Worm (Caenorhabditis elegans) whole organism, mixed stage, embryonic: ENCODE results near the gene C27C12.3.

Experiments
- M03D4.4 ChIP-seq: sonication (generic microtip); optimal IDR thresholded peaks from 2 replicates; lab custom pipeline; 2017; ENCODE audit warnings: mild to moderate bottlenecking, missing genetic modification characterization, missing compliant biosample characterization
- bed-3 ChIP-seq: fragments of 200-800 bp; sonication (Bioruptor generic); optimal IDR thresholded peaks from 3 replicates; lab custom pipeline; 2018; ENCODE audit warnings: mild to moderate bottlenecking, missing genetic modification characterization, moderate library complexity, missing compliant biosample characterization
- blmp-1 ChIP-seq: fragments of 150-350 bp; optimal IDR thresholded peaks from 2 replicates; lab custom pipeline; 2014; ENCODE audit warnings: missing biosample characterization, missing genetic modification characterization
- ceh-39 ChIP-seq: fragments of 150-350 bp; optimal IDR thresholded peaks from 2 replicates; lab custom pipeline; 2014; ENCODE audit warnings: missing biosample characterization, missing genetic modification characterization
- ceh-43 ChIP-seq: fragments of 200-800 bp; sonication (Bioruptor generic); optimal IDR thresholded peaks from 2 replicates; lab custom pipeline; 2018; ENCODE audit warnings: mild to moderate bottlenecking, missing genetic modification characterization, moderate library complexity, missing compliant biosample characterization
- ceh-83 ChIP-seq: fragments of 200-800 bp; sonication (Bioruptor generic); optimal IDR thresholded peaks from 2 replicates; lab custom pipeline; 2018; ENCODE audit warnings: mild to moderate bottlenecking, missing genetic modification characterization, missing compliant biosample characterization
- ces-1 ChIP-seq: fragments of 150-350 bp; optimal IDR thresholded peaks from 2 replicates; lab custom pipeline; 2014; ENCODE audit warnings: missing biosample characterization, missing genetic modification reagents, missing genetic modification characterization
- cnd-1 ChIP-seq: fragments of 200-800 bp; sonication (Bioruptor generic); optimal IDR thresholded peaks from 2 replicates; lab custom pipeline; 2018; ENCODE audit warnings: mild to moderate bottlenecking, missing genetic modification characterization, missing compliant biosample characterization
- drap-1 ChIP-seq: fragments of 200-800 bp; sonication (Bioruptor generic); optimal IDR thresholded peaks from 3 replicates; lab custom pipeline; 2018; ENCODE audit warnings: mild to moderate bottlenecking, missing genetic modification characterization, missing compliant biosample characterization
- elt-1 ChIP-seq: sonication (generic microtip); optimal IDR thresholded peaks from 2 replicates; lab custom pipeline; 2017; ENCODE audit warnings: missing genetic modification characterization, mild to moderate bottlenecking, missing compliant biosample characterization, antibody characterized with exemption, moderate library complexity, borderline replicate concordance; ENCODE audit not compliant: insufficient read depth
- elt-3 ChIP-seq: fragments of 150-350 bp; optimal IDR thresholded peaks from 2 replicates; lab custom pipeline; 2014; ENCODE audit warnings: missing biosample characterization, missing genetic modification characterization
- flh-1 ChIP-seq: fragments of 200-800 bp; sonication (Bioruptor generic); optimal IDR thresholded peaks from 2 replicates; lab custom pipeline; 2018; ENCODE audit warnings: mild to moderate bottlenecking, missing genetic modification characterization, moderate library complexity, missing compliant biosample characterization
- ham-2 ChIP-seq: fragments of 200-800 bp; sonication (Bioruptor generic); optimal IDR thresholded peaks from 2 replicates; lab custom pipeline; 2018; ENCODE audit warnings: mild to moderate bottlenecking, missing genetic modification characterization, missing compliant biosample characterization
- hlh-1 ChIP-seq: fragments of 150-350 bp; optimal IDR thresholded peaks from 2 replicates; lab custom pipeline; 2014; ENCODE audit warnings: missing biosample characterization, missing genetic modification reagents, missing genetic modification characterization
- lin-13 ChIP-seq: fragments of 150-350 bp; optimal IDR thresholded peaks from 2 replicates; lab custom pipeline; 2014; ENCODE audit warnings: missing biosample characterization, missing genetic modification characterization
- lin-32 ChIP-seq: fragments of 200-800 bp; sonication (Bioruptor generic); optimal IDR thresholded peaks from 2 replicates; lab custom pipeline; 2018; ENCODE audit warnings: mild to moderate bottlenecking, missing genetic modification characterization, missing compliant biosample characterization
- lsy-2 ChIP-seq: fragments of 150-350 bp; optimal IDR thresholded peaks from 2 replicates; lab custom pipeline; 2014; ENCODE audit warnings: missing biosample characterization, missing genetic modification characterization
- mab-5 ChIP-seq: fragments of 150-350 bp; optimal IDR thresholded peaks from 2 replicates; lab custom pipeline; 2014; ENCODE audit warnings: missing biosample characterization, missing genetic modification characterization
- mls-2 ChIP-seq: sonication (generic microtip); optimal IDR thresholded peaks from 2 replicates; lab custom pipeline; 2016; ENCODE audit warnings: mild to moderate bottlenecking, missing genetic modification characterization, moderate library complexity, missing compliant biosample characterization
- nhr-12 ChIP-seq: fragments of 150-350 bp; optimal IDR thresholded peaks from 2 replicates; lab custom pipeline; 2014; ENCODE audit warnings: missing biosample characterization, missing genetic modification characterization
- nhr-237 ChIP-seq: fragments of 150-350 bp; optimal IDR thresholded peaks from 2 replicates; lab custom pipeline; 2014; ENCODE audit warnings: missing biosample characterization, missing genetic modification characterization
- pha-4 ChIP-seq: fragments of 150-350 bp; optimal IDR thresholded peaks from 2 replicates; lab custom pipeline; 2018; ENCODE audit warnings: missing biosample characterization, missing genetic modification reagents, missing genetic modification characterization
- sem-2 ChIP-seq: fragments of 200-800 bp; sonication (Bioruptor generic); optimal IDR thresholded peaks from 2 replicates; lab custom pipeline; 2018; ENCODE audit warnings: mild to moderate bottlenecking, missing genetic modification characterization, missing compliant biosample characterization
- snpc-4 ChIP-seq: fragments of 150-350 bp; optimal IDR thresholded peaks from 2 replicates; lab custom pipeline; 2014; ENCODE audit warnings: missing biosample characterization, missing genetic modification characterization
- sptf-1 ChIP-seq: sonication (generic microtip); optimal IDR thresholded peaks from 2 replicates; lab custom pipeline; 2017; ENCODE audit warnings: mild to moderate bottlenecking, missing genetic modification characterization, moderate library complexity, missing compliant biosample characterization
- unc-120 ChIP-seq: sonication (generic microtip); optimal IDR thresholded peaks from 2 replicates; lab custom pipeline; 2017; ENCODE audit warnings: missing genetic modification characterization, missing compliant biosample characterization; ENCODE audit not compliant: poor library complexity, severe bottlenecking
- unc-39 ChIP-seq: fragments of 150-350 bp; optimal IDR thresholded peaks from 2 replicates; lab custom pipeline; 2014; ENCODE audit warnings: missing biosample characterization, missing genetic modification characterization
- unc-62 ChIP-seq: fragments of 150-350 bp; optimal IDR thresholded peaks from 2 replicates; lab custom pipeline; 2014; ENCODE audit warnings: missing biosample characterization, missing genetic modification reagents, missing genetic modification characterization

The C27C12.3 gene

ce11 chrX:14877691-14878090 lies 12.0 kb upstream of the C27C12.3 start:
- no peak for TF ChIP-seq hlh-1 (tag; lab: Kevin White, UChicago)
- TF ChIP-seq elt-3 (tag; lab: Kevin White, UChicago): no peak
- TF ChIP-seq ceh-83 (GFP tag; lab: Kevin White, UChicago): peak; percentile 41
- no peak for TF ChIP-seq mab-5 (tag; lab: Kevin White, UChicago)
- TF ChIP-seq elt-1 (tag; lab: Kevin White, UChicago): no peak
- TF ChIP-seq, all 35 proteins: peak for 1

- TF ChIP-seq blmp-1 (no peak), mls-2 (tag; lab: Kevin White, UChicago) (no peak), flh-1 (GFP tag; lab: Kevin White, UChicago) (no peak), lsy-2 (tag; lab: Kevin White, UChicago) (no peak), sem-2 (GFP tag; lab: Kevin White, UChicago) (no peak), ces-1 (GFP tag; lab: Kevin White, UChicago) (no peak), mab-5 (tag; lab: Kevin White, UChicago) (no peak), bed-3 (no peak), ham-2 (GFP tag; lab: Kevin White, UChicago) (no peak), unc-62 (GFP tag; lab: Kevin White, UChicago) (no peak), unc-120 (tag; lab: Kevin White, UChicago) (no peak)
Observed at ce11 chrX:14875668-14876067, 10.0 kb upstream of the C27C12.3 start, which contains the start of gene sssh-1. sssh-1 (plus strand) TSS chrX:14875968.

DNA sequence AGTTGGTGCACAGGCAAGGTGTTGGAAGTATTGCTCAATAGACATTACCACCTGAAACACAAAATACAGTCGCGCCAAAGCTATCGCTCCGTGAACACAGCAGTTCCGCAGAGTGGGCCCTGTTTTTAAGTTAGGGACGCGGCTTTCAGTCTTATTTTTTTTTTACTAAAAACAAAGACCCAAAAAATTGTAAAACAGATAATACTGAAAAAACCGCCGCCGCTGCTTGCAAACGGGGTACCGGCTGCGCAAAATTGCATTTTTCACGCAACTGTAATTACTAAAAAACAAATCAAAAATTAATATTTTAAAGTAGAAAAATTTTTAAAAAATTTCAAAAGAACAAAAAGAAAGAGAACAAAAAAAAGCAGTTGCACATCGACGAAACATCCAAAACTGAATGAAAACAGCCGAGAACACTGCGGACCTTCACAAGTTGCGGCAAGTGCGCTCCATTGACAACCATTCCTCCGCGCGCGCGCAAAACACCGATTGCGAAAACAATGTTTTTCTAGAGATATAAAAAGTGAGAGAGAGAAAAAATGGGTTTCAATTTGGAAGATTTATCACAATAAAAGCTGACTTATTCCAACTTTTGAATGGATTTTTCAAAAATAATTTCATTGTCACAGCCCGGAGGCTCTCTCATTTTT lies 7.3 kb upstream of the C27C12.3 start, which contains the start of gene F31F6.3:
Gene F31F6.3, minus strand, starts transcription at position 51 of the 653 bp plus-strand sequence.
- TF ChIP-seq drap-1 (GFP tag; lab: Kevin White, UChicago): no peak
- no peak for TF ChIP-seq sptf-1
- no peak for TF ChIP-seq M03D4.4 (tag; lab: Kevin White, UChicago)
- TF ChIP-seq elt-3 (tag; lab: Kevin White, UChicago): no peak
- no peak for TF ChIP-seq lin-13 (tag; lab: Kevin White, UChicago)
- no peak for TF ChIP-seq unc-120 (tag; lab: Kevin White, UChicago)
- TF ChIP-seq nhr-12 (tag; lab: Kevin White, UChicago): no peak
- TF ChIP-seq sem-2 (GFP tag; lab: Kevin White, UChicago): no peak

- no peak for TF ChIP-seq nhr-237
- no peak for TF ChIP-seq bed-3
- no peak for TF ChIP-seq elt-1 (tag; lab: Kevin White, UChicago)
- TF ChIP-seq unc-39 (tag; lab: Kevin White, UChicago): no peak
- no peak for TF ChIP-seq ceh-83 (GFP tag; lab: Kevin White, UChicago)
- TF ChIP-seq nhr-12 (tag; lab: Kevin White, UChicago): no peak
- no peak for TF ChIP-seq ham-2 (GFP tag; lab: Kevin White, UChicago)
- no peak for TF ChIP-seq ceh-43 (GFP tag; lab: Kevin White, UChicago)
Observed at ce11 chrX:14871780-14872179, 6.1 kb upstream of the C27C12.3 start, which contains the start of gene F31F6.2. F31F6.2 (minus strand) TSS chrX:14871880.

DNA sequence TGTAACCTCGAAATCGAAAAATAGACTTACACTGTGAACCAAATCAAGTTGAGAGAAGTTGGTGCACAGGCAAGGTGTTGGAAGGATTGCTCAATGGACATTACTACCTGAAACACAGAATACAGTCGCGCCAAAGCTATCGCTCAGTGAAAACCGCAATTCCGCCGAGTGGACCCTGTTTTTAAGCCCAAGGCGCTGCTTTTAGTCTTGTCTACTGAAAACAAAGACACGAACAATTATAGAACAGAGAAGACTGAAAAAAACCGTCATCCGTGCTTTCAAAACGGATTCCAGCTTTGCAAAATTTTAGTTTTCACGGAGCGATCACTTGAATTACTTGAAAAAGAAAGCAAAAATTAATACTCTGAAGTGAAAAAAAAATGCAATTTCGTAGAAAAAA lies 2.6 kb upstream of the C27C12.3 start, which contains the start of gene F31F6.1:
Gene F31F6.1, minus strand, starts transcription at position 101 of the 400 bp plus-strand sequence.
- no peak for TF ChIP-seq ceh-39 (tag; lab: Kevin White, UChicago)
- no peak for TF ChIP-seq snpc-4 (tag; lab: Kevin White, UChicago)
- no peak for TF ChIP-seq drap-1 (GFP tag; lab: Kevin White, UChicago)
- no peak for TF ChIP-seq lin-32 (GFP tag; lab: Kevin White, UChicago)
- no peak for TF ChIP-seq elt-1 (tag; lab: Kevin White, UChicago)
- TF ChIP-seq cnd-1 (tag; lab: Kevin White, UChicago): no peak
- TF ChIP-seq M03D4.4 (tag; lab: Kevin White, UChicago): no peak

DNA sequence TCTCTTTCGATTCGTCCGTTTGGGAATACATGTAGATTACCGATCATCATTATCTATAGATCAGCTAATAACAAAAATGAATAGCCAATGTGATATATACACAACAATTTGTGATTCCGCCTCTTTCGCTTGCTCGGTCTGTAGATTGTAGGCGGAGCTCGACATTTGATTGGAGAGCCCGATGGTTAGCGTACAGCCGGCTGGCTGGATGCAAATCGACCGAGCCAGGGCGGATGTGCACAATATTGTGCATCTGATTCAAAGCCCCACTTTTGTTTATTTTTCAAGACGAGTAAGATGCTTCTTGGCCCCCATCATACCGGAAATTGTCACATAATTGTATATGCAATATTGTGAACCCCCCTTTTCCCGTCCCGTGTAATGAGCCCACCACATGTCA lies 3.9 kb downstream of the C27C12.3 start, which contains the start of gene dmd-4:
Gene dmd-4, minus strand, starts transcription at position 101 of the 400 bp plus-strand sequence.
- TF ChIP-seq pha-4 (tag; lab: Kevin White, UChicago): peak; percentile 23
- TF ChIP-seq flh-1 (GFP tag; lab: Kevin White, UChicago): no peak
